Worm (Caenorhabditis elegans) whole organism, L4/young adult: ENCODE measurements around the gene fbxa-127.

Source experiments
- dao-5 ChIP-seq: sonication (generic microtip); optimal IDR thresholded peaks from 2 replicates; lab custom pipeline; 2016; ENCODE audit warnings: missing genotype, missing genetic modification characterization, moderate library complexity, missing compliant biosample characterization
- him-1 ChIP-seq: sonication (generic microtip); optimal IDR thresholded peaks from 2 replicates; lab custom pipeline; 2016; ENCODE audit warnings: missing genotype, missing genetic modification reagents, missing genetic modification characterization, missing compliant biosample characterization

ce11 chrV:16682886-16683285 lies 45.6 kb upstream of the fbxa-127 start, which contains the start of gene srw-36:
- TF ChIP-seq dao-5 = no peak
- no peak for TF ChIP-seq him-1 (tag; lab: Kevin White, UChicago)
